Fruit fly (Drosophila melanogaster) whole organism, embryonic: ENCODE data around the gene mRpS9.
A peak's percentile ranks its signal among the peaks of the same experiment; 100 is the strongest.

ENCODE experiments used
- Abd-B ChIP-seq: fragments of 200-800 bp; sonication (Bioruptor generic); optimal IDR thresholded peaks from 2 replicates; lab custom pipeline; 2018; ENCODE audit warnings: missing biosample characterization, mild to moderate bottlenecking, missing genetic modification characterization, moderate library complexity
- CG10267 ChIP-seq: fragments of 200-800 bp; sonication (Bioruptor generic); optimal IDR thresholded peaks from 2 replicates; lab custom pipeline; 2018; ENCODE audit warnings: missing biosample characterization, mild to moderate bottlenecking, missing genetic modification characterization, moderate library complexity
- CG13287 ChIP-seq: fragments of 200-800 bp; sonication (Bioruptor generic); IDR thresholded peaks from 2 replicates; pipeline ENCODE4 v1.3.6; 2022; ENCODE audit warnings: missing biosample characterization, missing genetic modification characterization; ENCODE audit not compliant: partially characterized antibody
- CG1529 ChIP-seq: fragments of 200-800 bp; sonication (Bioruptor generic); optimal IDR thresholded peaks from 3 replicates; lab custom pipeline; 2018; ENCODE audit warnings: missing biosample characterization, missing genetic modification characterization
- CG17385 ChIP-seq: fragments of 200-800 bp; sonication (Bioruptor generic); optimal IDR thresholded peaks from 3 replicates; lab custom pipeline; 2018; ENCODE audit warnings: missing biosample characterization, mild to moderate bottlenecking, missing genetic modification characterization
- CG2199 ChIP-seq: fragments of 200-800 bp; sonication (Bioruptor generic); IDR thresholded peaks from 3 replicates; pipeline ENCODE4 v1.3.6; 2022; ENCODE audit warnings: missing biosample characterization, missing genetic modification characterization
- CG30403 ChIP-seq: fragments of 200-800 bp; sonication (Bioruptor generic); optimal IDR thresholded peaks from 3 replicates; lab custom pipeline; 2016; ENCODE audit warnings: missing biosample characterization, missing genetic modification characterization
- CG33557 ChIP-seq: fragments of 200-800 bp; sonication (Bioruptor generic); optimal IDR thresholded peaks from 2 replicates; lab custom pipeline; 2019; ENCODE audit warnings: missing biosample characterization, mild to moderate bottlenecking, missing genetic modification characterization, moderate library complexity
- CG34224 ChIP-seq: fragments of 200-800 bp; sonication (Bioruptor generic); IDR thresholded peaks from 3 replicates; pipeline ENCODE4 v1.3.6; 2022; ENCODE audit warnings: missing biosample characterization, missing genetic modification characterization; ENCODE audit not compliant: partially characterized antibody
- CG4617 ChIP-seq: fragments of 200-800 bp; sonication (Bioruptor generic); optimal IDR thresholded peaks from 3 replicates; lab custom pipeline; 2016; ENCODE audit warnings: missing biosample characterization, missing genetic modification characterization, borderline replicate concordance
- CG8765 ChIP-seq: fragments of 200-800 bp; sonication (Bioruptor generic); IDR thresholded peaks from 2 replicates; pipeline ENCODE4 v1.3.6; 2022; ENCODE audit warnings: missing biosample characterization, missing genetic modification characterization
- Dbx ChIP-seq: fragments of 200-800 bp; sonication (Bioruptor generic); IDR thresholded peaks from 3 replicates; pipeline ENCODE4 v1.3.6; 2022; ENCODE audit warnings: missing biosample characterization, missing genetic modification characterization
- Dek ChIP-seq: fragments of 200-800 bp; sonication (Bioruptor generic); optimal IDR thresholded peaks from 3 replicates; lab custom pipeline; 2019; ENCODE audit warnings: missing biosample characterization, mild to moderate bottlenecking, missing genetic modification characterization, moderate library complexity
- Dfd ChIP-seq, 2 experiments: fragments of >200 bp; optimal IDR thresholded peaks; 2 replicates each; lab custom pipeline; 2017; ENCODE audit warnings: missing biosample characterization in 2 of 2, missing genetic modification characterization in 2 of 2
- Dp ChIP-seq: fragments of 200-800 bp; sonication (Bioruptor generic); optimal IDR thresholded peaks from 2 replicates; lab custom pipeline; 2018; ENCODE audit warnings: missing biosample characterization, mild to moderate bottlenecking, missing genetic modification characterization, moderate library complexity
- Drgx ChIP-seq: fragments of 200-800 bp; sonication (Bioruptor generic); IDR thresholded peaks from 2 replicates; pipeline ENCODE4 v1.3.6; 2022; ENCODE audit warnings: missing biosample characterization, missing genetic modification characterization
- E2f2 ChIP-seq: fragments of 200-800 bp; sonication (Bioruptor generic); IDR thresholded peaks from 2 replicates; pipeline ENCODE4 v1.3.6; 2022; ENCODE audit warnings: missing biosample characterization, missing genetic modification characterization
- Ets65A ChIP-seq: fragments of 200-800 bp; sonication (Bioruptor generic); peaks from one replicate; lab custom pipeline; 2016; ENCODE audit warnings: missing biosample characterization, missing genetic modification characterization
- Hr78 ChIP-seq, 2 experiments: fragments of 200-800 bp in 1 of 2; fragments of >200 bp in 1 of 2; sonication (Bioruptor generic) in 1 of 2; optimal IDR thresholded peaks; 2 replicates each; lab custom pipeline; 2017 to 2019; ENCODE audit warnings: missing biosample characterization in 2 of 2, missing genetic modification characterization in 2 of 2, mild to moderate bottlenecking in 1 of 2, moderate library complexity in 1 of 2
- MBD-R2 ChIP-seq: fragments of 200-800 bp; sonication (Bioruptor generic); IDR thresholded peaks from 2 replicates; pipeline ENCODE4 v1.3.6; 2022; ENCODE audit warnings: missing biosample characterization, missing genetic modification characterization
- MESR4 ChIP-seq: fragments of 200-800 bp; sonication (Bioruptor generic); optimal IDR thresholded peaks from 2 replicates; lab custom pipeline; 2018; ENCODE audit warnings: missing biosample characterization, mild to moderate bottlenecking, missing genetic modification characterization, moderate library complexity
- Med ChIP-seq: fragments of 200-800 bp; sonication (Bioruptor generic); peaks from one replicate; lab custom pipeline; 2016; ENCODE audit warnings: missing biosample characterization, missing genetic modification characterization, mild to moderate bottlenecking, inconsistent platforms, moderate library complexity
- NK7.1 ChIP-seq: fragments of 200-800 bp; sonication (Bioruptor generic); optimal IDR thresholded peaks from 3 replicates; lab custom pipeline; 2016; ENCODE audit warnings: missing biosample characterization, missing genetic modification characterization
- Nf-YB ChIP-seq: fragments of 200-800 bp; sonication (Bioruptor generic); optimal IDR thresholded peaks from 3 replicates; lab custom pipeline; 2019; ENCODE audit warnings: missing biosample characterization, mild to moderate bottlenecking, missing genetic modification characterization, moderate library complexity
- Pdp1 ChIP-seq, 2 experiments: fragments of 200-800 bp; sonication (Bioruptor generic); optimal IDR thresholded peaks; 3 replicates each; lab custom pipeline; 2016; ENCODE audit warnings: missing biosample characterization in 2 of 2, missing genetic modification characterization in 2 of 2, mild to moderate bottlenecking in 1 of 2, moderate library complexity in 1 of 2
- Scr ChIP-seq: fragments of 200-800 bp; sonication (Bioruptor generic); IDR thresholded peaks from 2 replicates; pipeline ENCODE4 v1.3.6; 2022; ENCODE audit warnings: missing biosample characterization, missing genetic modification characterization; ENCODE audit not compliant: partially characterized antibody
- TFAM ChIP-seq: fragments of 200-800 bp; sonication (Bioruptor generic); optimal IDR thresholded peaks from 2 replicates; lab custom pipeline; 2017; ENCODE audit warnings: missing biosample characterization, missing genetic modification characterization, inconsistent platforms
- Trl ChIP-seq, 3 experiments: fragments of >200 bp in 2 of 3; fragments of 200-800 bp in 1 of 3; sonication (Bioruptor generic) in 1 of 3; optimal IDR thresholded peaks; 2 replicates in 1 of 3; 3 replicates in 2 of 3; lab custom pipeline; 2016 to 2017; ENCODE audit warnings: missing biosample characterization in 1 of 3, missing genetic modification characterization in 1 of 3
- YL-1 ChIP-seq: fragments of 200-800 bp; sonication (Bioruptor generic); optimal IDR thresholded peaks from 3 replicates; lab custom pipeline; 2017; ENCODE audit warnings: missing biosample characterization, mild to moderate bottlenecking, missing genetic modification characterization
- az2 ChIP-seq: fragments of 200-800 bp; sonication (Bioruptor generic); optimal IDR thresholded peaks from 3 replicates; lab custom pipeline; 2016; ENCODE audit warnings: missing biosample characterization, missing genetic modification characterization
- bigmax ChIP-seq: fragments of 200-800 bp; sonication (Bioruptor generic); optimal IDR thresholded peaks from 2 replicates; lab custom pipeline; 2018; ENCODE audit warnings: missing biosample characterization, mild to moderate bottlenecking, missing genetic modification characterization
- cg ChIP-seq: fragments of 200-800 bp; sonication (Bioruptor generic); optimal IDR thresholded peaks from 3 replicates; lab custom pipeline; 2019; ENCODE audit warnings: missing biosample characterization, mild to moderate bottlenecking, missing genetic modification characterization, moderate library complexity
- crp ChIP-seq, 2 experiments: fragments of 200-800 bp; sonication (Bioruptor generic); optimal IDR thresholded peaks; 2 replicates in 1 of 2; 3 replicates in 1 of 2; lab custom pipeline; 2017; ENCODE audit warnings: missing biosample characterization in 2 of 2, missing genetic modification characterization in 2 of 2, mild to moderate bottlenecking in 1 of 2, moderate library complexity in 1 of 2
- gfzf ChIP-seq: fragments of 200-800 bp; sonication (Bioruptor generic); optimal IDR thresholded peaks from 2 replicates; lab custom pipeline; 2016; ENCODE audit warnings: missing biosample characterization, mild to moderate bottlenecking, missing genetic modification characterization, moderate library complexity
- org-1 ChIP-seq: fragments of 200-800 bp; sonication (Bioruptor generic); optimal IDR thresholded peaks from 2 replicates; lab custom pipeline; 2017; ENCODE audit warnings: missing biosample characterization, missing genetic modification characterization
- pzg ChIP-seq: fragments of 200-800 bp; sonication (Bioruptor generic); optimal IDR thresholded peaks from 3 replicates; lab custom pipeline; 2018; ENCODE audit warnings: missing biosample characterization, mild to moderate bottlenecking, missing genetic modification characterization, moderate library complexity
- row ChIP-seq: fragments of 200-800 bp; sonication (Bioruptor generic); IDR thresholded peaks from 3 replicates; pipeline ENCODE4 v1.3.6; 2022; ENCODE audit warnings: missing biosample characterization, missing genetic modification characterization
- scrt ChIP-seq: fragments of 200-800 bp; sonication (Bioruptor generic); optimal IDR thresholded peaks from 2 replicates; lab custom pipeline; 2018; ENCODE audit warnings: missing biosample characterization, mild to moderate bottlenecking, missing genetic modification characterization, moderate library complexity
- stwl ChIP-seq: fragments of 200-800 bp; sonication (Bioruptor generic); optimal IDR thresholded peaks from 3 replicates; lab custom pipeline; 2018; ENCODE audit warnings: missing biosample characterization, mild to moderate bottlenecking, missing genetic modification characterization, moderate library complexity
- toy ChIP-seq: fragments of 200-800 bp; sonication (Bioruptor generic); IDR thresholded peaks from 2 replicates; pipeline ENCODE4 v1.3.6; 2022; ENCODE audit warnings: missing biosample characterization, missing genetic modification characterization
- trem ChIP-seq: fragments of 200-800 bp; optimal IDR thresholded peaks from 3 replicates; lab custom pipeline; 2019; ENCODE audit warnings: missing biosample characterization, mild to moderate bottlenecking, missing genetic modification characterization, moderate library complexity
- twi ChIP-seq: fragments of 200-800 bp; optimal IDR thresholded peaks from 2 replicates; lab custom pipeline; 2019; ENCODE audit warnings: missing biosample characterization, mild to moderate bottlenecking, missing genetic modification characterization, moderate library complexity
- z ChIP-seq: fragments of 200-800 bp; sonication (Bioruptor generic); IDR thresholded peaks from 3 replicates; pipeline ENCODE4 v1.3.6; 2022; ENCODE audit warnings: missing biosample characterization, missing genetic modification characterization

The mRpS9 gene

DNA sequence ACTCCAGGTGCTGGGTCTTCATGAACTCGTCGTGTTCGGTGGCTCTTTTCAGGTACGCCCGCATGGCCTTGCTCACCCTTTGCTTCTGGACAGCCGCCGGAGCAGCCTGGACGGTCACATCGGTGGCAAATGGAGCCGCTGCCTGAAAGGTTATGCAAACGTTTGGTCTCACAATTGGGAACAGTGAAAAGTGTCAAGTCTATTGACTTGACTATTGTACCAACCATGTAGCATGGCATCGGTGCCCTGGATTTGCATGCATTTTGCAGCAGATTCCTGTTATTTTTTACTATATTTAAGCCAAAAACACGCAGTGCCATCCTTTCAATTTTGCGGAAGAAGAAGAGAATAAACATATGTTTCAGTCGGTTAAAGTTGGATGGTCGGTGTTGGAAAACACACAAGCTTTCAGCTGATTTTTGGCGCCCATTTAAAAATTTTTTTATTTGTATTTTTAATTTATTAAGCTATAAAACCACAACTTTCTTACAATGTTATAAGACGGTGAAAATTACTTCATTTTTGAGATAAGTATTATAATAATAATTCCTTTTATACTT lies at the start of gene mRpS9:
Gene mRpS9 (minus strand): TSS at position 355 of the 560 bp plus-strand sequence.
- TF ChIP-seq YL-1 (GFP tag; lab: Kevin White, UChicago) (peak; percentile 24), CG34224 (GFP tag; lab: Robert Waterston, UW) (peak; percentile 30; the same call in 1 of the 3 replicates), CG10267 (tag; lab: Kevin White, UChicago) (peak; percentile 85), CG1529 (GFP tag; lab: Kevin White, UChicago) (no peak), Pdp1 (GFP tag; optimal IDR thresholded peaks at IDR 0.05; lab: Kevin White, UChicago) (peak in 1 of 2 experiments; percentile 91), Dp (GFP tag; lab: Kevin White, UChicago) (peak; percentile 88), Dek (tag; lab: Kevin White, UChicago) (no peak), CG4617 (GFP tag; lab: Kevin White, UChicago) (peak; percentile 17), trem (peak; percentile 17), E2f2 (peak; percentile 91), crp (GFP tag; optimal IDR thresholded peaks at IDR 0.05; lab: Kevin White, UChicago) (peak; percentile 86 to 98), gfzf (GFP tag; lab: Kevin White, UChicago) (peak; percentile 12), org-1 (no peak), CG17385 (GFP tag; lab: Kevin White, UChicago) (peak; percentile 97), row (GFP tag; lab: Robert Waterston, UW) (no peak), MESR4 (GFP tag; lab: Kevin White, UChicago) (peak; percentile 61), Med (GFP tag; lab: Kevin White, UChicago) (peak; percentile 63), MBD-R2 (GFP tag; lab: Robert Waterston, UW) (peak; percentile 89), CG13287 (GFP tag; lab: Robert Waterston, UW) (peak; percentile 43; the same call in 1 of the 2 replicates), bigmax (GFP tag; lab: Kevin White, UChicago) (peak; percentile 14), stwl (tag; lab: Kevin White, UChicago) (peak; percentile 8), NK7.1 (GFP tag; lab: Kevin White, UChicago) (no peak), Scr (GFP tag; lab: Robert Waterston, UW) (0 out of 2 replicates have a peak, but pooled peaks have one; percentile 8), pzg (GFP tag; lab: Kevin White, UChicago) (peak; percentile 36)

dm6 chr3R:7950147-7950546 lies 47.7 kb upstream of the mRpS9 start:
- TF ChIP-seq az2 (GFP tag; lab: Kevin White, UChicago) (no peak), Ets65A (GFP tag; lab: Kevin White, UChicago) (peak; percentile 65)
- TF ChIP-seq, all 482 proteins: peak for 1

DNA sequence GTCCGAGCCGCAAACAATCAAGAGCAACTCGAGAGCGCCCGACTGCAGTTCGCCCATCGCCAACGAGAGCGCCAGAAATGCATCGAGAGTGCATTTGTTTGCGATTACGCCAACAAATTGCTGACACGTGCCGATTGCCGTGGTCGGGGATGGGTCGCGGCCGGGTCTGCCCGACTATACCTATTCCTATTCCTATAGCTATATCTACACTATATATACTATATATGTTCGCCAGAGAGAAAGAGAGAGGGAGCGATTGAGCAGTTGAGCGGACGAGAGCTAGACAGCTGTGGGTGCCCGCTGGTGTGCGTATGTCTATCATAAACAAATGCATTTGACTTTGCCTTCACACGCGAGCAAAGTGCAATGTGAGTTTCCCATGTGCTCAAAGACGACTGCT lies 44.9 kb upstream of the mRpS9 start:
- TF ChIP-seq Abd-B (GFP tag; lab: Kevin White, UChicago) = no peak
- TF ChIP-seq CG33557 (GFP tag; lab: Kevin White, UChicago) = no peak
- TF ChIP-seq toy = no peak
- no peak for TF ChIP-seq z
- TF ChIP-seq CG2199 (GFP tag; lab: Robert Waterston, UW) = peak; percentile 22; the same call in 1 of the 3 replicates
- TF ChIP-seq Dfd (GFP tag; optimal IDR thresholded peaks at IDR 0.05; lab: Kevin White, UChicago) = no peak
- TF ChIP-seq twi = peak; percentile 20
- TF ChIP-seq Trl (optimal IDR thresholded peaks at IDR 0.05; lab: Kevin White, UChicago) = peak in 1 of 2 experiments; percentile 25
- TF ChIP-seq Trl (GFP tag; optimal IDR thresholded peaks at IDR 0.05; lab: Kevin White, UChicago) = no peak
- TF ChIP-seq CG30403 = no peak
- TF ChIP-seq Dbx (GFP tag; lab: Robert Waterston, UW) = no peak
- peak; percentile 57; the same call in 1 of the 2 replicates for TF ChIP-seq Drgx
- TF ChIP-seq CG4617 (GFP tag; lab: Kevin White, UChicago) = no peak
- TF ChIP-seq TFAM = no peak
- TF ChIP-seq CG8765 = no peak
- TF ChIP-seq Hr78 (GFP tag; optimal IDR thresholded peaks at IDR 0.05; lab: Kevin White, UChicago) = no peak
- peak; percentile 13 for TF ChIP-seq cg (GFP tag; lab: Kevin White, UChicago)
- peak; percentile 49 for TF ChIP-seq Nf-YB (GFP tag; lab: Kevin White, UChicago)
- no peak for TF ChIP-seq scrt
- TF ChIP-seq, all 482 proteins: peak for 6
